Worm (Caenorhabditis elegans) whole organism, L1 larva: ENCODE measurements around the gene K04A8.19.

ENCODE experiments used
- dsc-1 ChIP-seq: sonication (generic microtip); optimal IDR thresholded peaks from 2 replicates; lab custom pipeline; 2016; ENCODE audit warnings: mild to moderate bottlenecking, missing genetic modification characterization, missing compliant biosample characterization
- mab-9 ChIP-seq: fragments of 200-800 bp; sonication (Bioruptor generic); IDR thresholded peaks from 2 replicates; pipeline ENCODE4 v1.3.6; 2022; ENCODE audit warnings: missing genetic modification reagents, missing genetic modification characterization, missing compliant biosample characterization
- nhr-11 ChIP-seq: fragments of 150-350 bp; optimal IDR thresholded peaks from 2 replicates; lab custom pipeline; 2014; ENCODE audit warnings: missing biosample characterization, missing genetic modification characterization
- nhr-77 ChIP-seq: fragments of 150-350 bp; optimal IDR thresholded peaks from 2 replicates; lab custom pipeline; 2014; ENCODE audit warnings: missing biosample characterization, missing genetic modification characterization
- nhr-90 ChIP-seq: sonication (generic microtip); optimal IDR thresholded peaks from 2 replicates; lab custom pipeline; 2016; ENCODE audit warnings: mild to moderate bottlenecking, missing genetic modification characterization, missing compliant biosample characterization; ENCODE audit not compliant: poor library complexity
- pag-3 ChIP-seq: sonication (generic microtip); optimal IDR thresholded peaks from 2 replicates; lab custom pipeline; 2017; ENCODE audit warnings: missing genetic modification characterization, mild to moderate bottlenecking, missing compliant biosample characterization, antibody characterized with exemption, borderline replicate concordance; ENCODE audit not compliant: insufficient read depth
- tbx-2 ChIP-seq: sonication (generic microtip); optimal IDR thresholded peaks from 2 replicates; lab custom pipeline; 2016; ENCODE audit warnings: missing genetic modification characterization, missing compliant biosample characterization
- ztf-4 ChIP-seq: fragments of 150-350 bp; optimal IDR thresholded peaks from 2 replicates; lab custom pipeline; 2014; ENCODE audit warnings: missing biosample characterization, missing genetic modification characterization

ce11 chrV:6516491-6517304 is 37.5 kb downstream of the K04A8.19 start, which contains the start of gene mdh-1:
- no peak for TF ChIP-seq nhr-77
- TF ChIP-seq nhr-90: no peak
- no peak for TF ChIP-seq dsc-1 (tag; lab: Kevin White, UChicago)
- no peak for TF ChIP-seq ztf-4 (tag; lab: Kevin White, UChicago)
- TF ChIP-seq tbx-2 (tag; lab: Kevin White, UChicago): no peak
- TF ChIP-seq mab-9 (GFP tag; lab: Robert Waterston, UW): no peak
- TF ChIP-seq nhr-11: no peak
- no peak for TF ChIP-seq pag-3 (tag; lab: Kevin White, UChicago)
